Worm (Caenorhabditis elegans): ENCODE measurements around the gene T26C5.5.

- TF ChIP-seq C38D4.7 (GFP tag; optimal IDR thresholded peaks at IDR 0.05) (no peak), ets-4 (tag; optimal IDR thresholded peaks at IDR 0.05) (no peak), ceh-30 (tag; optimal IDR thresholded peaks at IDR 0.05) (no peak), ceh-19 (GFP tag; optimal IDR thresholded peaks at IDR 0.05) (no peak), eyg-1 (tag; optimal IDR thresholded peaks at IDR 0.05) (no peak), tbx-7 (tag; optimal IDR thresholded peaks at IDR 0.05) (no peak), ama-1 (optimal IDR thresholded peaks at IDR 0.05) (no peak), nfya-1 (tag; optimal IDR thresholded peaks at IDR 0.05) (no peak), pqm-1 (tag; optimal IDR thresholded peaks at IDR 0.05) (no peak)
These were observed 50.2 kb downstream of the T26C5.5 start for ce11 chrII:9196325-9196724.
